Fruit fly (Drosophila melanogaster) whole organism, embryonic: Measurements from ENCODE around the gene pdm2.

ENCODE experiments used
- CG11723 ChIP-seq: fragments of 200-800 bp; sonication (Bioruptor generic); optimal IDR thresholded peaks from 2 replicates; lab custom pipeline; 2017; ENCODE audit warnings: missing biosample characterization, mild to moderate bottlenecking, missing genetic modification characterization
- D19A ChIP-seq: fragments of 200-800 bp; optimal IDR thresholded peaks from 3 replicates; lab custom pipeline; 2019; ENCODE audit warnings: missing biosample characterization, mild to moderate bottlenecking, missing genetic modification characterization, moderate library complexity
- Taf1 ChIP-seq: fragments of 200-800 bp; sonication (Bioruptor generic); IDR thresholded peaks from 2 replicates; pipeline ENCODE4 v1.3.6; 2022; ENCODE audit warnings: missing biosample characterization, missing genetic modification characterization
- hbn ChIP-seq: fragments of 200-800 bp; sonication (Bioruptor generic); IDR thresholded peaks from 2 replicates; pipeline ENCODE4 v1.3.6; 2022; ENCODE audit warnings: missing biosample characterization, missing genetic modification characterization; ENCODE audit not compliant: partially characterized antibody
- klu ChIP-seq: fragments of 200-800 bp; sonication (Bioruptor generic); IDR thresholded peaks from 2 replicates; pipeline ENCODE4 v1.3.6; 2022; ENCODE audit warnings: missing biosample characterization, missing genetic modification characterization
- schlank ChIP-seq: fragments of 200-800 bp; sonication (Bioruptor generic); optimal IDR thresholded peaks from 2 replicates; lab custom pipeline; 2018; ENCODE audit warnings: missing biosample characterization, mild to moderate bottlenecking, missing genetic modification characterization
- slbo ChIP-seq: fragments of 200-800 bp; sonication (Bioruptor generic); IDR thresholded peaks from 2 replicates; pipeline ENCODE4 v1.3.6; 2022; ENCODE audit warnings: missing biosample characterization, missing genetic modification characterization

DNA sequence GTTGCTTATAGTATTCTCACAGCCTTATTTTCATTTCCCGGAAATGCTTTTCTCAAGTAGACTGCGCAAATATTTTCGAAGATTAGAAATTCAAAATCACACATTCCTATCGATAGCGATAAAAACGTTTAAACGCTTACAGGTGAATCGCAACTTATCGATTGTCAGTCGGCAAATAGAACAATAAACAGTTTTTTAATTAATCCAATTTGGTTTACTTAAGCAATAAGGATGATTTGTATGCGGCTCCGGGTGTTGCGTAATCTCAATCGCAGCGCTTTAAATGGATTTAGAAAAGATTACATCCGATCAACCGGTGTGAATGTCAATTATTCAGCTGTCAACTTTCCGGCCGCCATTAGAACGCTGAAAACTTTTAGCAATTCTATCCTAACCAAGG is 50.6 kb downstream of the pdm2 start, which contains the start of the genes CG6180 and CG15484:
- TF ChIP-seq slbo (GFP tag; lab: Robert Waterston, UW): no peak
- no peak for TF ChIP-seq schlank (tag; lab: Kevin White, UChicago)
- no peak for TF ChIP-seq Taf1 (GFP tag; lab: Robert Waterston, UW)
- no peak for TF ChIP-seq CG11723 (GFP tag; lab: Kevin White, UChicago)
- TF ChIP-seq klu: no peak
- TF ChIP-seq D19A: no peak
- peak; percentile 25; the same call in 1 of the 2 replicates for TF ChIP-seq hbn (GFP tag; lab: Robert Waterston, UW)
